Worm (Caenorhabditis elegans) whole organism, L1 larva: ENCODE results near the gene D2062.4.

Source experiments
- C34B4.2 ChIP-seq: sonication (generic microtip); optimal IDR thresholded peaks from 2 replicates; lab custom pipeline; 2017; ENCODE audit warnings: mild to moderate bottlenecking, missing genetic modification characterization, missing compliant biosample characterization
- Y116A8C.19 ChIP-seq: sonication (generic microtip); optimal IDR thresholded peaks from 2 replicates; lab custom pipeline; 2016; ENCODE audit warnings: missing compliant biosample characterization, missing genetic modification characterization, borderline replicate concordance
- alr-1 ChIP-seq: fragments of 200-800 bp; sonication (Bioruptor generic); optimal IDR thresholded peaks from 2 replicates; lab custom pipeline; 2018; ENCODE audit warnings: borderline replicate concordance, mild to moderate bottlenecking, missing genetic modification characterization, missing compliant biosample characterization
- aly-2 ChIP-seq: fragments of 150-350 bp; optimal IDR thresholded peaks from 2 replicates; lab custom pipeline; 2014; ENCODE audit warnings: missing biosample characterization, missing genetic modification characterization
- blmp-1 ChIP-seq: fragments of 150-350 bp; optimal IDR thresholded peaks from 2 replicates; lab custom pipeline; 2014; ENCODE audit warnings: missing biosample characterization, missing genetic modification characterization
- ceh-8 ChIP-seq: fragments of 200-800 bp; sonication (Bioruptor generic); optimal IDR thresholded peaks from 2 replicates; lab custom pipeline; 2018; ENCODE audit warnings: mild to moderate bottlenecking, missing genetic modification characterization, moderate library complexity, missing compliant biosample characterization
- ceh-88 ChIP-seq: fragments of 200-800 bp; sonication (Bioruptor generic); IDR thresholded peaks from 2 replicates; pipeline ENCODE4 v1.3.6; 2022; ENCODE audit warnings: missing genetic modification characterization, missing compliant biosample characterization
- dpl-1 ChIP-seq, 3 experiments: fragments of 150-350 bp in 2 of 3; sonication (generic microtip) in 1 of 3; optimal IDR thresholded peaks; 2 replicates each; lab custom pipeline; 2014 to 2017; ENCODE audit warnings: missing biosample characterization in 3 of 3, missing genetic modification characterization in 3 of 3, missing genetic modification reagents in 3 of 3
- efl-1 ChIP-seq, 4 experiments: fragments of 150-350 bp; optimal IDR thresholded peaks in 3 of 4; peaks in 1 of 4; 1 replicate in 1 of 4; 2 replicates in 3 of 4; lab custom pipeline; 2014; ENCODE audit warnings: missing biosample characterization in 2 of 4, missing genetic modification characterization in 2 of 4, missing genetic modification reagents in 2 of 4
- elt-3 ChIP-seq, 6 experiments: fragments of 150-350 bp in 1 of 6; sonication (generic microtip); optimal IDR thresholded peaks; 2 replicates each; lab custom pipeline; 2017 to 2018; ENCODE audit warnings: missing biosample characterization in 6 of 6, missing genetic modification characterization in 6 of 6, inconsistent platforms in 1 of 6
- ets-5 ChIP-seq: fragments of 200-800 bp; sonication (Bioruptor generic); IDR thresholded peaks from 2 replicates; pipeline ENCODE4 v1.3.6; 2022; ENCODE audit warnings: missing genetic modification characterization, missing compliant biosample characterization
- fkh-10 ChIP-seq: sonication (generic microtip); optimal IDR thresholded peaks from 2 replicates; lab custom pipeline; 2017; ENCODE audit warnings: missing biosample characterization, missing genetic modification reagents, missing genetic modification characterization
- fkh-8 ChIP-seq: sonication (generic microtip); optimal IDR thresholded peaks from 2 replicates; lab custom pipeline; 2016; ENCODE audit warnings: mild to moderate bottlenecking, missing genetic modification characterization, missing compliant biosample characterization
- grh-1 ChIP-seq: fragments of 200-800 bp; sonication (Bioruptor generic); IDR thresholded peaks from 2 replicates; pipeline ENCODE4 v1.3.6; 2022; ENCODE audit warnings: missing genetic modification reagents, missing genetic modification characterization, missing compliant biosample characterization
- hlh-17 ChIP-seq: fragments of 200-800 bp; sonication (Bioruptor generic); optimal IDR thresholded peaks from 2 replicates; lab custom pipeline; 2018; ENCODE audit warnings: missing genetic modification characterization, mild to moderate bottlenecking, missing compliant biosample characterization, moderate library complexity, borderline replicate concordance
- hpl-2 ChIP-seq: fragments of 150-350 bp; optimal IDR thresholded peaks from 2 replicates; lab custom pipeline; 2014; ENCODE audit warnings: missing biosample characterization, missing genetic modification reagents, missing genetic modification characterization
- isw-1 ChIP-seq: fragments of 200-800 bp; sonication (Bioruptor generic); IDR thresholded peaks from 2 replicates; pipeline ENCODE4 v1.3.6; 2022; ENCODE audit warnings: missing genetic modification characterization, missing compliant biosample characterization
- lin-13 ChIP-seq: fragments of 150-350 bp; optimal IDR thresholded peaks from 2 replicates; lab custom pipeline; 2014; ENCODE audit warnings: missing biosample characterization, missing genetic modification reagents, missing genetic modification characterization
- lin-14 ChIP-seq: fragments of 200-800 bp; sonication (Bioruptor generic); optimal IDR thresholded peaks from 2 replicates; lab custom pipeline; 2018; ENCODE audit warnings: mild to moderate bottlenecking, missing genetic modification characterization, moderate library complexity, missing compliant biosample characterization
- lin-35 ChIP-seq, 2 experiments: fragments of 150-350 bp; optimal IDR thresholded peaks; 2 replicates each; lab custom pipeline; 2014; ENCODE audit warnings: missing biosample characterization in 2 of 2, missing genetic modification characterization in 2 of 2, missing genetic modification reagents in 2 of 2
- lin-39 ChIP-seq: fragments of 150-350 bp; optimal IDR thresholded peaks from 2 replicates; lab custom pipeline; 2014; ENCODE audit warnings: missing biosample characterization, missing genetic modification reagents, missing genetic modification characterization
- lsy-2 ChIP-seq, 2 experiments: fragments of 150-350 bp; optimal IDR thresholded peaks; 2 replicates each; lab custom pipeline; 2014; ENCODE audit warnings: missing biosample characterization in 2 of 2, missing genetic modification characterization in 2 of 2
- mab-9 ChIP-seq: fragments of 200-800 bp; sonication (Bioruptor generic); IDR thresholded peaks from 2 replicates; pipeline ENCODE4 v1.3.6; 2022; ENCODE audit warnings: missing genetic modification reagents, missing genetic modification characterization, missing compliant biosample characterization
- mef-2 ChIP-seq: fragments of 150-350 bp; optimal IDR thresholded peaks from 2 replicates; lab custom pipeline; 2014; ENCODE audit warnings: missing biosample characterization, missing genetic modification characterization
- mep-1 ChIP-seq: fragments of 150-350 bp; optimal IDR thresholded peaks from 2 replicates; lab custom pipeline; 2014; ENCODE audit warnings: missing biosample characterization, missing genetic modification characterization
- nhr-11 ChIP-seq: fragments of 150-350 bp; optimal IDR thresholded peaks from 2 replicates; lab custom pipeline; 2014; ENCODE audit warnings: missing biosample characterization, missing genetic modification characterization
- nhr-12 ChIP-seq: sonication (generic microtip); optimal IDR thresholded peaks from 2 replicates; lab custom pipeline; 2017; ENCODE audit warnings: missing biosample characterization, missing genetic modification characterization
- nhr-19 ChIP-seq: fragments of 200-800 bp; sonication (Bioruptor generic); conservative IDR thresholded peaks from 2 replicates; pipeline ENCODE4 v1.3.6; 2022; ENCODE audit warnings: missing genetic modification characterization, missing compliant biosample characterization
- nhr-20 ChIP-seq: sonication (generic microtip); optimal IDR thresholded peaks from 2 replicates; lab custom pipeline; 2016; ENCODE audit warnings: mild to moderate bottlenecking, missing genetic modification characterization, missing compliant biosample characterization
- nhr-237 ChIP-seq: fragments of 150-350 bp; optimal IDR thresholded peaks from 2 replicates; lab custom pipeline; 2014; ENCODE audit warnings: missing biosample characterization, missing genetic modification characterization
- nhr-47 ChIP-seq: sonication (generic microtip); optimal IDR thresholded peaks from 2 replicates; lab custom pipeline; 2016; ENCODE audit warnings: mild to moderate bottlenecking, missing genetic modification characterization, moderate library complexity, missing compliant biosample characterization
- nhr-71 ChIP-seq: sonication (generic microtip); optimal IDR thresholded peaks from 2 replicates; lab custom pipeline; 2016; ENCODE audit warnings: mild to moderate bottlenecking, missing genetic modification characterization, moderate library complexity, missing compliant biosample characterization
- nhr-84 ChIP-seq: sonication (generic microtip); optimal IDR thresholded peaks from 2 replicates; lab custom pipeline; 2017; ENCODE audit warnings: missing biosample characterization, missing genetic modification characterization
- nhr-85 ChIP-seq: sonication (generic microtip); peaks from one replicate; lab custom pipeline; 2016; ENCODE audit warnings: missing genetic modification characterization, inconsistent platforms, missing compliant biosample characterization
- pag-3 ChIP-seq: sonication (generic microtip); optimal IDR thresholded peaks from 2 replicates; lab custom pipeline; 2017; ENCODE audit warnings: missing genetic modification characterization, mild to moderate bottlenecking, missing compliant biosample characterization, antibody characterized with exemption, borderline replicate concordance; ENCODE audit not compliant: insufficient read depth
- pqm-1 ChIP-seq: sonication (generic microtip); optimal IDR thresholded peaks from 3 replicates; lab custom pipeline; 2017; ENCODE audit warnings: missing biosample characterization, missing genetic modification characterization
- rnt-1 ChIP-seq: sonication (generic microtip); optimal IDR thresholded peaks from 2 replicates; lab custom pipeline; 2016; ENCODE audit warnings: mild to moderate bottlenecking, missing genetic modification characterization, moderate library complexity, missing compliant biosample characterization
- skn-1 ChIP-seq: fragments of 150-350 bp; optimal IDR thresholded peaks from 2 replicates; lab custom pipeline; 2014; ENCODE audit warnings: missing biosample characterization, missing genetic modification characterization
- snu-23 ChIP-seq: sonication (generic microtip); optimal IDR thresholded peaks from 2 replicates; lab custom pipeline; 2016; ENCODE audit warnings: missing genetic modification characterization, missing compliant biosample characterization
- sptf-1 ChIP-seq: fragments of 150-350 bp; optimal IDR thresholded peaks from 2 replicates; lab custom pipeline; 2014; ENCODE audit warnings: missing biosample characterization, missing genetic modification characterization
- swsn-7 ChIP-seq: sonication (generic microtip); optimal IDR thresholded peaks from 2 replicates; lab custom pipeline; 2016; ENCODE audit warnings: missing genetic modification characterization, missing compliant biosample characterization
- tlp-1 ChIP-seq: fragments of 150-350 bp; optimal IDR thresholded peaks from 2 replicates; lab custom pipeline; 2014; ENCODE audit warnings: missing biosample characterization, missing genetic modification characterization
- unc-62 ChIP-seq: fragments of 150-350 bp; optimal IDR thresholded peaks from 2 replicates; lab custom pipeline; 2014; ENCODE audit warnings: missing biosample characterization, missing genetic modification reagents, missing genetic modification characterization
- vab-15 ChIP-seq: sonication (generic microtip); optimal IDR thresholded peaks from 2 replicates; lab custom pipeline; 2017; ENCODE audit warnings: missing genotype, mild to moderate bottlenecking, missing genetic modification characterization, missing compliant biosample characterization
- xbp-1 ChIP-seq: sonication (generic microtip); optimal IDR thresholded peaks from 2 replicates; lab custom pipeline; 2016; ENCODE audit warnings: missing genetic modification characterization, missing compliant biosample characterization
- zip-4 ChIP-seq: fragments of 200-800 bp; sonication (Bioruptor generic); optimal IDR thresholded peaks from 2 replicates; lab custom pipeline; 2018; ENCODE audit warnings: mild to moderate bottlenecking, missing genetic modification characterization, moderate library complexity, missing compliant biosample characterization

Gene D2062.4

DNA sequence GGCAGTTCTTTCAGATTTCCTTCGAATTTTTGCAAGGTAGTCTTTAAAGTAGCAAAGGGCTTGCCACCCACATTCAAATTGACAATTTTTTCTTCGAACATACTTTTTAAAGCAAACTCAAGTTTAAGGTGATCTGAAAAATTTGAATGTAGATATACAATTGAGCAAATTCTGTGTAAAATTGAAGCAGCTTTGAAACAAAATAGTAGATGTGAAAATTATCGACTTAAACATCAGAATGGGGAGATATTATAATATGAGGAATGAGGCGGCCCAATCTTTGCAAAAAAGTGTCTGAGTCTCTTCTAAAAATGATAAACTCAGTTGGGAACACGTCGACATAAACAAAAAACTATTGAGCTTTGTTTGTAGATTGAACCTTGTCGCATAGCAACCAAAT is 21.3 kb downstream of the D2062.4 start, which contains the start of gene F22E5.11:
Gene F22E5.11, minus strand, starts transcription at position 101 of the 400 bp plus-strand sequence.
- TF ChIP-seq hlh-17 (GFP tag; lab: Kevin White, UChicago) (no peak), vab-15 (tag; lab: Kevin White, UChicago) (no peak), mab-9 (GFP tag; lab: Robert Waterston, UW) (no peak), lin-39 (tag; lab: Kevin White, UChicago) (no peak), ceh-88 (GFP tag; lab: Robert Waterston, UW) (no peak), tlp-1 (tag; lab: Kevin White, UChicago) (no peak), C34B4.2 (no peak), nhr-84 (no peak)

DNA sequence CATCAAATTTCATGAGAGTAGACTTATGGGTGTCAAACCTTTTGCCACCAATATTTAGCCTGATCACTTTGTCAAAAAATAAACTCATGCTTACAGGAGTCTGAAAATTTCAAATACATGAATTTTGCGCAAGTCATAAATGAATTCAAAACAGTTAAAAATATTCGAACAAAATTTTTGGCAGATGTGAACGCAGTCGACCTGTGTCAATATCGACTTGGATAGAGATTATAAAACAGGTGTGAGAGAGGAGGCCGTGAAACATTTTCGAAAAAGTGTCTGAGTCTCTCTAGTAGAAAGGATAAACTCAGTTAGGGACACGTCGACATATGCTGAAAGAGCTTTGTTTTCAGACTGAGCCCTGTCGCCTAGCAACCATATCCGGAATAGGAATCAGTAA is 23.6 kb downstream of the D2062.4 start, which contains the start of gene F22E5.12:
Gene F22E5.12, minus strand, starts transcription at position 101 of the 400 bp plus-strand sequence.
- TF ChIP-seq xbp-1, result peak; percentile 2
- TF ChIP-seq, all 84 proteins: peak for 1; not testable (repeated sequence) for 83

ce11 chrII:2649015-2649414 is 25.8 kb downstream of the D2062.4 start:
- TF ChIP-seq blmp-1 (tag; lab: Kevin White, UChicago), result no peak
- TF ChIP-seq mab-9 (GFP tag; lab: Robert Waterston, UW), result no peak
- TF ChIP-seq nhr-12 (tag; lab: Kevin White, UChicago), result no peak
- TF ChIP-seq xbp-1, result peak; percentile 21
- peak; percentile 76 for TF ChIP-seq lin-14 (GFP tag; lab: Kevin White, UChicago)
- TF ChIP-seq unc-62, result no peak
- no peak for TF ChIP-seq mef-2 (tag; lab: Kevin White, UChicago)
- TF ChIP-seq skn-1 (tag; lab: Kevin White, UChicago), result peak; percentile 27
- no peak for TF ChIP-seq ets-5
- no peak for TF ChIP-seq zip-4 (GFP tag; lab: Kevin White, UChicago)
- peak; percentile 49 for TF ChIP-seq nhr-20 (tag; lab: Kevin White, UChicago)
- no peak for TF ChIP-seq elt-3 (tag; optimal IDR thresholded peaks at IDR 0.05; lab: Kevin White, UChicago)
- no peak for TF ChIP-seq ceh-8 (GFP tag; lab: Kevin White, UChicago)
- no peak for TF ChIP-seq lin-39 (tag; lab: Kevin White, UChicago)
- no peak for TF ChIP-seq nhr-11 (tag; lab: Kevin White, UChicago)
- no peak for TF ChIP-seq alr-1
- TF ChIP-seq lsy-2 (tag; optimal IDR thresholded peaks at IDR 0.05; lab: Kevin White, UChicago), result peak; percentile 26 to 51
- peak; percentile 48 for TF ChIP-seq rnt-1 (tag; lab: Kevin White, UChicago)
- no peak for TF ChIP-seq fkh-10
- peak; percentile 61 for TF ChIP-seq nhr-71
- no peak for TF ChIP-seq ceh-88 (GFP tag; lab: Robert Waterston, UW)
- TF ChIP-seq hlh-17 (GFP tag; lab: Kevin White, UChicago), result no peak
- TF ChIP-seq dpl-1 (GFP tag; optimal IDR thresholded peaks at IDR 0.05; lab: Kevin White, UChicago), result peak; percentile 9 to 54 (median 35)
- TF ChIP-seq fkh-8, result peak; percentile 52
- TF ChIP-seq lin-13 (GFP tag; lab: Kevin White, UChicago), result peak; percentile 38
- no peak for TF ChIP-seq tlp-1 (tag; lab: Kevin White, UChicago)
- peak; percentile 5 to 11 for TF ChIP-seq lin-35 (GFP tag; optimal IDR thresholded peaks at IDR 0.05; lab: Kevin White, UChicago)
- no peak for TF ChIP-seq aly-2 (tag; lab: Kevin White, UChicago)
- TF ChIP-seq snu-23 (GFP tag; lab: Kevin White, UChicago), result peak; percentile 68
- no peak for TF ChIP-seq Y116A8C.19 (tag; lab: Kevin White, UChicago)
- 0 out of 2 replicates have a peak, but pooled peaks have one; percentile 9 for TF ChIP-seq nhr-19 (GFP tag; lab: Robert Waterston, UW)
- TF ChIP-seq nhr-237 (tag; lab: Kevin White, UChicago), result no peak
- TF ChIP-seq sptf-1 (tag; lab: Kevin White, UChicago), result no peak
- TF ChIP-seq hpl-2 (GFP tag; lab: Kevin White, UChicago), result no peak
- TF ChIP-seq nhr-47 (tag; lab: Kevin White, UChicago), result peak; percentile 33
- TF ChIP-seq pag-3 (tag; lab: Kevin White, UChicago), result no peak
- peak; percentile 44 for TF ChIP-seq mep-1 (tag; lab: Kevin White, UChicago)
- TF ChIP-seq pqm-1 (tag; lab: Kevin White, UChicago), result no peak
- TF ChIP-seq efl-1 (optimal IDR thresholded peaks at IDR 0.05; lab: Kevin White, UChicago), result peak; percentile 50 to 61
- TF ChIP-seq efl-1 (GFP tag; optimal IDR thresholded peaks at IDR 0.05 in 1 of 2; lab: Kevin White, UChicago), result peak; percentile 34 to 67
- TF ChIP-seq swsn-7 (tag; lab: Kevin White, UChicago), result peak; percentile 47
- peak; percentile 47 for TF ChIP-seq nhr-85 (tag; lab: Kevin White, UChicago)
- TF ChIP-seq isw-1 (GFP tag; lab: Robert Waterston, UW), result no peak
- no peak for TF ChIP-seq grh-1 (GFP tag; lab: Robert Waterston, UW)
- TF ChIP-seq nhr-84, result no peak
